Worm (Caenorhabditis elegans): ENCODE measurements around the gene D1005.4.
A peak's percentile ranks its signal among the peaks of the same experiment; 100 is the strongest.

Gene D1005.4

ce11 chrX:1524559-1524958 is 38.9 kb upstream of the D1005.4 start (continued):
- TF ChIP-seq hlh-17 (GFP tag; optimal IDR thresholded peaks at IDR 0.05; ENCODE audit: borderline replicate concordance) (no peak), mab-9 (GFP tag; IDR thresholded peaks at IDR 0.05) (no peak), lin-39 (tag; optimal IDR thresholded peaks at IDR 0.05) (no peak), grh-1 (GFP tag; IDR thresholded peaks at IDR 0.05) (no peak), pqm-1 (tag; optimal IDR thresholded peaks at IDR 0.05) (no peak), Y116A8C.19 (tag; optimal IDR thresholded peaks at IDR 0.05; ENCODE audit: borderline replicate concordance) (no peak), ceh-90 (tag; optimal IDR thresholded peaks at IDR 0.05) (no peak), nhr-19 (GFP tag; conservative IDR thresholded peaks at IDR 0.05) (0 out of 2 replicates have a peak, but pooled peaks have one; percentile 13), nhr-20 (tag; optimal IDR thresholded peaks at IDR 0.05) (peak; percentile 38), alr-1 (tag; optimal IDR thresholded peaks at IDR 0.05; ENCODE audit: borderline replicate concordance) (no peak), efl-1 (optimal IDR thresholded peaks at IDR 0.05) (peak in 1 of 2 experiments; percentile 6), efl-1 (GFP tag; optimal IDR thresholded peaks at IDR 0.05 in 1 of 2) (no peak), efl-3 (GFP tag; optimal IDR thresholded peaks at IDR 0.05) (no peak), ceh-88 (GFP tag; IDR thresholded peaks at IDR 0.05) (no peak), ama-1 (optimal IDR thresholded peaks at IDR 0.05) (no peak), aly-2 (tag; optimal IDR thresholded peaks at IDR 0.05) (no peak), elt-3 (tag; optimal IDR thresholded peaks at IDR 0.05) (no peak), sup-37 (GFP tag; optimal IDR thresholded peaks at IDR 0.05) (no peak), xbp-1 (tag; optimal IDR thresholded peaks at IDR 0.05) (no peak), pax-3 (tag; optimal IDR thresholded peaks at IDR 0.05) (no peak), jun-1 (tag; optimal IDR thresholded peaks at IDR 0.05) (no peak), nhr-47 (tag; optimal IDR thresholded peaks at IDR 0.05) (peak; percentile 35), unc-86 (tag; optimal IDR thresholded peaks at IDR 0.05) (peak; percentile 32), dsc-1 (tag; optimal IDR thresholded peaks at IDR 0.05) (peak; percentile 80), nhr-71 (tag; optimal IDR thresholded peaks at IDR 0.05) (peak; percentile 63), F16B12.6 (tag; optimal IDR thresholded peaks at IDR 0.05) (no peak), zip-4 (GFP tag; optimal IDR thresholded peaks at IDR 0.05) (no peak), skn-1 (tag; optimal IDR thresholded peaks at IDR 0.05) (peak; percentile 73), lin-35 (GFP tag; optimal IDR thresholded peaks at IDR 0.05) (peak in 1 of 2 experiments; percentile 23), pag-3 (tag; optimal IDR thresholded peaks at IDR 0.05; ENCODE audit: borderline replicate concordance, insufficient read depth) (no peak), nhr-12 (tag; optimal IDR thresholded peaks at IDR 0.05) (no peak), unc-30 (tag; optimal IDR thresholded peaks at IDR 0.05) (no peak), ces-1 (GFP tag; optimal IDR thresholded peaks at IDR 0.05) (no peak), hpl-2 (GFP tag; optimal IDR thresholded peaks at IDR 0.05) (no peak), snu-23 (GFP tag; optimal IDR thresholded peaks at IDR 0.05) (peak; percentile 56), nhr-76 (tag; optimal IDR thresholded peaks at IDR 0.05) (no peak), rnt-1 (tag; optimal IDR thresholded peaks at IDR 0.05) (peak; percentile 70), egl-13 (tag; optimal IDR thresholded peaks at IDR 0.05) (peak; percentile 23), elt-2 (tag; optimal IDR thresholded peaks at IDR 0.05) (no peak), tbx-2 (tag; optimal IDR thresholded peaks at IDR 0.05) (peak; percentile 68), hlh-4 (tag; optimal IDR thresholded peaks at IDR 0.05) (no peak), aha-1 (tag; optimal IDR thresholded peaks at IDR 0.05) (no peak), fos-1 (tag; optimal IDR thresholded peaks at IDR 0.05) (peak; percentile 8), fkh-4 (tag; optimal IDR thresholded peaks at IDR 0.05; ENCODE audit: borderline replicate concordance) (no peak), sox-4 (tag; optimal IDR thresholded peaks at IDR 0.05) (no peak), unc-62 (GFP tag; optimal IDR thresholded peaks at IDR 0.05) (no peak), C34B4.2 (tag; optimal IDR thresholded peaks at IDR 0.05) (no peak), blmp-1 (tag; optimal IDR thresholded peaks at IDR 0.05) (peak; percentile 55), lsy-2 (tag; optimal IDR thresholded peaks at IDR 0.05) (peak; percentile 30 to 31), unc-98 (GFP tag; IDR thresholded peaks at IDR 0.05) (no peak), mep-1 (tag; optimal IDR thresholded peaks at IDR 0.05) (peak; percentile 61), fkh-10 (GFP tag; optimal IDR thresholded peaks at IDR 0.05) (no peak), snpc-4 (tag; optimal IDR thresholded peaks at IDR 0.05) (no peak), ceh-63 (GFP tag; optimal IDR thresholded peaks at IDR 0.05) (no peak)

Measured in whole organism, L1 larva.